Fruit fly (Drosophila melanogaster) Kc167 (cell line): ENCODE results near the gene CG31524.

ENCODE experiments used
- Sin3A ChIP-seq: fragments of >200 bp; optimal IDR thresholded peaks from 2 replicates; lab custom pipeline; 2018; ENCODE audit warnings: missing external identifiers
- insv ChIP-seq: fragments of >200 bp; optimal IDR thresholded peaks from 3 replicates; lab custom pipeline; 2018; ENCODE audit warnings: missing external identifiers
- ttk ChIP-seq: sonication (Bioruptor generic); optimal IDR thresholded peaks from 2 replicates; lab custom pipeline; 2017; ENCODE audit warnings: missing external identifiers

dm6 chr3R:30464244-30464643 is 49.9 kb downstream of the CG31524 start:
- no peak for TF ChIP-seq insv (lab: Kevin White, UChicago)
- no peak for TF ChIP-seq ttk
- no peak for TF ChIP-seq Sin3A (lab: Kevin White, UChicago)
